Worm (Caenorhabditis elegans) whole organism, late embryonic: ENCODE measurements around the gene akap-1.

Source experiments
- C08G9.2 ChIP-seq: sonication (generic microtip); optimal IDR thresholded peaks from 2 replicates; lab custom pipeline; 2016; ENCODE audit warnings: mild to moderate bottlenecking, missing genetic modification characterization, moderate library complexity, missing compliant biosample characterization
- K02D7.2 ChIP-seq: sonication (generic microtip); optimal IDR thresholded peaks from 2 replicates; lab custom pipeline; 2017; ENCODE audit warnings: mild to moderate bottlenecking, missing genetic modification characterization, missing compliant biosample characterization
- T23F11.4 ChIP-seq: fragments of 200-800 bp; sonication (Bioruptor generic); optimal IDR thresholded peaks from 2 replicates; lab custom pipeline; 2018; ENCODE audit warnings: mild to moderate bottlenecking, missing genetic modification characterization, missing compliant biosample characterization
- ahr-1 ChIP-seq: sonication (generic microtip); optimal IDR thresholded peaks from 2 replicates; lab custom pipeline; 2016; ENCODE audit warnings: missing genetic modification characterization, missing compliant biosample characterization
- ama-1 ChIP-seq: fragments of 150-350 bp; optimal IDR thresholded peaks from 2 replicates; lab custom pipeline; 2014
- ceh-2 ChIP-seq: sonication (generic microtip); optimal IDR thresholded peaks from 2 replicates; lab custom pipeline; 2016; ENCODE audit warnings: missing genotype, missing genetic modification characterization, missing compliant biosample characterization
- ceh-22 ChIP-seq: sonication (generic microtip); optimal IDR thresholded peaks from 2 replicates; lab custom pipeline; 2017; ENCODE audit warnings: missing biosample characterization, missing genetic modification characterization
- ceh-24 ChIP-seq: sonication (generic microtip); optimal IDR thresholded peaks from 2 replicates; lab custom pipeline; 2016; ENCODE audit warnings: mild to moderate bottlenecking, missing genetic modification characterization, missing compliant biosample characterization
- ceh-30 ChIP-seq: fragments of 150-350 bp; optimal IDR thresholded peaks from 2 replicates; lab custom pipeline; 2014; ENCODE audit warnings: missing biosample characterization, missing genetic modification characterization
- ceh-31 ChIP-seq: sonication (generic microtip); optimal IDR thresholded peaks from 2 replicates; lab custom pipeline; 2016; ENCODE audit warnings: missing genetic modification characterization, missing compliant biosample characterization
- ceh-34 ChIP-seq: sonication (generic microtip); optimal IDR thresholded peaks from 2 replicates; lab custom pipeline; 2016; ENCODE audit warnings: mild to moderate bottlenecking, missing genetic modification characterization, missing compliant biosample characterization
- ceh-45 ChIP-seq: fragments of 200-800 bp; sonication (Bioruptor generic); IDR thresholded peaks from 2 replicates; pipeline ENCODE4 v1.3.6; 2022; ENCODE audit warnings: missing genetic modification reagents, missing genetic modification characterization, missing compliant biosample characterization
- che-1 ChIP-seq: sonication (generic microtip); optimal IDR thresholded peaks from 2 replicates; lab custom pipeline; 2016; ENCODE audit warnings: mild to moderate bottlenecking, missing genetic modification characterization, missing compliant biosample characterization
- elt-2 ChIP-seq: sonication (generic microtip); optimal IDR thresholded peaks from 2 replicates; lab custom pipeline; 2016; ENCODE audit warnings: missing genetic modification reagents, missing genetic modification characterization, missing compliant biosample characterization
- ets-4 ChIP-seq: sonication (generic microtip); optimal IDR thresholded peaks from 2 replicates; lab custom pipeline; 2016; ENCODE audit warnings: missing genetic modification characterization, missing compliant biosample characterization
- eyg-1 ChIP-seq: sonication (generic microtip); optimal IDR thresholded peaks from 2 replicates; lab custom pipeline; 2016; ENCODE audit warnings: missing genotype, missing genetic modification characterization, missing compliant biosample characterization
- fax-1 ChIP-seq: sonication (generic microtip); optimal IDR thresholded peaks from 2 replicates; lab custom pipeline; 2016; ENCODE audit warnings: missing genotype, missing genetic modification characterization, missing compliant biosample characterization
- fkh-6 ChIP-seq: sonication (generic microtip); optimal IDR thresholded peaks from 2 replicates; lab custom pipeline; 2016; ENCODE audit warnings: missing genetic modification characterization, missing compliant biosample characterization
- gmeb-2 ChIP-seq: sonication (generic microtip); optimal IDR thresholded peaks from 2 replicates; lab custom pipeline; 2016; ENCODE audit warnings: missing genetic modification characterization, inconsistent platforms, missing compliant biosample characterization
- hlh-13 ChIP-seq: fragments of 200-800 bp; sonication (Bioruptor generic); optimal IDR thresholded peaks from 2 replicates; lab custom pipeline; 2018; ENCODE audit warnings: mild to moderate bottlenecking, missing genetic modification characterization, missing compliant biosample characterization
- hlh-15 ChIP-seq: sonication (generic microtip); optimal IDR thresholded peaks from 2 replicates; lab custom pipeline; 2016; ENCODE audit warnings: missing genetic modification characterization, missing compliant biosample characterization
- madf-2 ChIP-seq: sonication (generic microtip); optimal IDR thresholded peaks from 2 replicates; lab custom pipeline; 2017; ENCODE audit warnings: missing genetic modification characterization, missing compliant biosample characterization
- mec-3 ChIP-seq: sonication (generic microtip); optimal IDR thresholded peaks from 2 replicates; lab custom pipeline; 2016; ENCODE audit warnings: borderline replicate concordance, missing genetic modification characterization, missing compliant biosample characterization
- nfya-1 ChIP-seq: sonication (generic microtip); optimal IDR thresholded peaks from 2 replicates; lab custom pipeline; 2017; ENCODE audit warnings: missing genetic modification characterization, mild to moderate bottlenecking, missing compliant biosample characterization, antibody characterized with exemption, moderate library complexity
- nhr-11 ChIP-seq: fragments of 150-350 bp; optimal IDR thresholded peaks from 2 replicates; lab custom pipeline; 2014; ENCODE audit warnings: missing biosample characterization, missing genetic modification characterization
- nhr-232 ChIP-seq: sonication (generic microtip); optimal IDR thresholded peaks from 2 replicates; lab custom pipeline; 2016; ENCODE audit warnings: missing genetic modification characterization, missing compliant biosample characterization
- odd-2 ChIP-seq: sonication (generic microtip); optimal IDR thresholded peaks from 2 replicates; lab custom pipeline; 2017; ENCODE audit warnings: antibody characterized with exemption, mild to moderate bottlenecking, missing genetic modification characterization, missing compliant biosample characterization
- pat-9 ChIP-seq: fragments of 200-800 bp; sonication (Bioruptor generic); optimal IDR thresholded peaks from 2 replicates; lab custom pipeline; 2018; ENCODE audit warnings: mild to moderate bottlenecking, missing genetic modification characterization, moderate library complexity, missing compliant biosample characterization
- pax-1 ChIP-seq: fragments of 150-350 bp; optimal IDR thresholded peaks from 2 replicates; lab custom pipeline; 2014; ENCODE audit warnings: missing biosample characterization, missing genetic modification characterization
- pha-4 ChIP-seq: fragments of 150-350 bp; optimal IDR thresholded peaks from 2 replicates; lab custom pipeline; 2018; ENCODE audit warnings: missing biosample characterization, missing genetic modification reagents, missing genetic modification characterization
- pqm-1 ChIP-seq: sonication (generic microtip); optimal IDR thresholded peaks from 2 replicates; lab custom pipeline; 2016; ENCODE audit warnings: missing genetic modification characterization, missing compliant biosample characterization
- rnt-1 ChIP-seq: sonication (generic microtip); optimal IDR thresholded peaks from 2 replicates; lab custom pipeline; 2016; ENCODE audit warnings: missing genetic modification characterization, missing compliant biosample characterization
- sdc-2 ChIP-seq: sonication (generic microtip); optimal IDR thresholded peaks from 2 replicates; lab custom pipeline; 2016; ENCODE audit warnings: missing genotype, missing genetic modification characterization, missing compliant biosample characterization
- sox-2 ChIP-seq: fragments of 200-800 bp; sonication (Bioruptor generic); IDR thresholded peaks from 2 replicates; pipeline ENCODE4 v1.3.6; 2022; ENCODE audit warnings: missing genetic modification reagents, missing genetic modification characterization, missing compliant biosample characterization
- tbx-7 ChIP-seq: sonication (generic microtip); optimal IDR thresholded peaks from 2 replicates; lab custom pipeline; 2016; ENCODE audit warnings: missing genotype, missing genetic modification characterization, missing compliant biosample characterization
- unc-3 ChIP-seq, 2 experiments: fragments of 200-800 bp in 1 of 2; sonication (Bioruptor generic) in 1 of 2; sonication (generic microtip) in 1 of 2; conservative IDR thresholded peaks in 1 of 2; optimal IDR thresholded peaks in 1 of 2; 2 replicates each; pipeline versions ENCODE4 v1.3.6 to Lab custom; 2016 to 2022; ENCODE audit warnings: missing compliant biosample characterization in 2 of 2, missing genetic modification characterization in 2 of 2, missing genetic modification reagents in 1 of 2
- unc-42 ChIP-seq: sonication (generic microtip); optimal IDR thresholded peaks from 2 replicates; lab custom pipeline; 2016; ENCODE audit warnings: missing genotype, missing genetic modification characterization, missing compliant biosample characterization
- unc-55 ChIP-seq: sonication (generic microtip); optimal IDR thresholded peaks from 2 replicates; lab custom pipeline; 2017; ENCODE audit warnings: missing biosample characterization, missing genetic modification reagents, missing genetic modification characterization
- unc-86 ChIP-seq: sonication (generic microtip); optimal IDR thresholded peaks from 2 replicates; lab custom pipeline; 2016; ENCODE audit warnings: missing genetic modification characterization, missing compliant biosample characterization

The akap-1 gene

ce11 chrIII:6389533-6389932, 36.3 kb downstream of the akap-1 start, which contains the start of gene C16A3.2:
TSS of gene C16A3.2 (plus strand) at chrIII:6389833.
- TF ChIP-seq pat-9 (tag; lab: Kevin White, UChicago) (no peak), ama-1 (lab: Kevin White, UChicago) (no peak), fkh-6 (no peak), ceh-31 (tag; lab: Kevin White, UChicago) (no peak), gmeb-2 (tag; lab: Kevin White, UChicago) (no peak), sdc-2 (tag; lab: Kevin White, UChicago) (no peak), ceh-24 (no peak), C08G9.2 (tag; lab: Kevin White, UChicago) (no peak)

DNA sequence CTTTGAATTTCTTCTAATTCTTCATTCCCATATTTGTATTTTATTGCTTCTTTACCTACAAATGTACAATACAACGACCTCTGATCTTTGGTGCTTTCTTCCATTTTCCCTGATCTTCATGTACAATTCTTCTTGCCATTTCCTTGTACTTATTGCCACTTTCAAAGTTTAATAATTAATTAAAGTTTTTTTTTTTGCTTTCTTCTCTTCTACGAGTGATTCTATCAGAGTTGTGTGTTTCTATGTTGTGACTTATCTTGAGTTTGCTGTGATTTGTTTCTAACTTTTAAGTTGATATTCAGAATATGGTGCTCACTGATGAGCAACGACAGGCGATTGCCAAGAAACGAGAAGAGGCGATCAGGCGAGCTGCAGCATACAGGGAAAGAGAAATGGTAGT, 37.5 kb downstream of the akap-1 start, which contains the start of gene smrc-1:
Gene smrc-1 (plus strand): TSS at position 301 of the 400 bp plus-strand sequence.
- TF ChIP-seq elt-2 (no peak), odd-2 (tag; lab: Kevin White, UChicago) (no peak), hlh-13 (GFP tag; lab: Kevin White, UChicago) (no peak), che-1 (tag; lab: Kevin White, UChicago) (no peak), fkh-6 (no peak), ahr-1 (tag; lab: Kevin White, UChicago) (no peak), nhr-232 (tag; lab: Kevin White, UChicago) (no peak), sox-2 (GFP tag; lab: Robert Waterston, UW) (no peak), eyg-1 (tag; lab: Kevin White, UChicago) (no peak), nhr-11 (tag; lab: Kevin White, UChicago) (no peak), hlh-15 (no peak), C08G9.2 (tag; lab: Kevin White, UChicago) (no peak), madf-2 (tag; lab: Kevin White, UChicago) (no peak)

DNA sequence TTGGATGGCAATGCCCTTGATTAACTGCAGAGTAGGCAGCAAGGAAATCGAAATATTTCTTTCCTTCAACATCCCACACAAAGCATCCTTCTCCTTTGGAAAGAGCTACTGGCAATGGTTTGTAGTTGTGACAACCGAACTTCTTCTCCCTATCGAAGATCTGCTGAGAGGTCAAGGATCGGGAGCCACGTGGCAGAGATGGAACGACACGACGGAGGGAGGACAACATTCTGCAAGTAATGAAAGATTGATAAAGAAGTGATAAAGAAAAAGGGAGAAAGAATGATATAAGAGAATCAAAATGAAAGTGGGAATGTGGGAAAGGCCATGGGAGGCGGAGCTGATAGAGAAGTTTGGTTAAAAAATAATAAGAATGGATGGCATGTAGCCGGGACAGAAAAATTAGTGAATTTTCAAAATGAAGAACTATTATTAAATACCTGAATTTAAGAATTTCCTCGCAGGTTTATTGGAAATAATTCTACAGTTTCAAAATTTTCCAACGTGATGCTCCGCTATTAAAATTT, 42.6 kb downstream of the akap-1 start, which contains the start of gene oatr-1:
Gene oatr-1 (minus strand): TSS at position 477 of the 527 bp plus-strand sequence.
- TF ChIP-seq ahr-1 (tag; lab: Kevin White, UChicago) (no peak), madf-2 (tag; lab: Kevin White, UChicago) (no peak), pat-9 (tag; lab: Kevin White, UChicago) (no peak), gmeb-2 (tag; lab: Kevin White, UChicago) (no peak), unc-42 (tag; lab: Kevin White, UChicago) (no peak), rnt-1 (tag; lab: Kevin White, UChicago) (no peak)

DNA sequence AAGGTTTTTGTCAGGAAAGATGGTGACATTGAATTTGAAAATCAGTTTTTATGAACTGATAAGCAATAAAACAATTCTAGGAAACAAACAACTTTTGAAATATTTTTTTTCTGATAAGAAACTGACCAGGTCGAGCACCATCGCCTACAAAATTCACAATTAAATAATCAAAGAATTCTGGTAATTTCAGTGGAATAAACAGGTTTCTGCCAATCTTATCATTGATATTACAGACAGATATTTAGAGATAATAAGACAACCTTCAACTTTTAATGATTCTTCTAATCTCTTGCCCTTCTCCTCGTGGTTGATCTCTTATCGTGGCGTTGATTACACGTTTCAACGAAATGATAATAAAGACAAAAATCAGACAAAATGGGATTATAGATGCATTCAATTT, 43.2 kb downstream of the akap-1 start:
- TF ChIP-seq ceh-2 (tag; lab: Kevin White, UChicago) (no peak), T23F11.4 (GFP tag; lab: Kevin White, UChicago) (no peak), elt-2 (peak; percentile 91)
- TF ChIP-seq, all 69 proteins: peak for 1

ce11 chrIII:6398124-6398523, 44.9 kb downstream of the akap-1 start:
- no peak for TF ChIP-seq mec-3
- TF ChIP-seq fkh-6, result no peak
- no peak for TF ChIP-seq unc-86 (tag; lab: Kevin White, UChicago)

DNA sequence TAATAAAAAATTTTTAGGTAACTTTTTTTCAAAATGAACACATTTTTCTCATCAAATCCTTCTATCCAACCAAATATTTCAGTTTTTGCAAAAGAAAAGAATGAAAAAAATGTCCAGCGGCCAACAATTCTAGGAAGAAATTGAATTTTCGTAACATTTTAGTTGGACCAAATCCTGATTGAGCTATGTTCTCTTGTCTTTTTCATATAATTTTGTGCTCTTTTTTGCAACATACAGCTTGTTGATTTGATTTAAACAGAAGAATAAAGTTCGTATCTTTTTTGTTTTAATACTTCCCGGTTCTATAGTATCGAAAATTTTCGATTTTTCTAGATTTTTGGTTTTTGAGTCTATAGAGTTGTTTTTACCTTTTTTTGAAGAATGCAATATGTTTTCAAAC, 46.2 kb downstream of the akap-1 start:
- no peak for TF ChIP-seq ets-4 (tag; lab: Kevin White, UChicago)
- TF ChIP-seq fax-1 (tag; lab: Kevin White, UChicago), result no peak
- TF ChIP-seq, all 69 proteins: peak for 0

- TF ChIP-seq K02D7.2 (no peak), elt-2 (no peak), ceh-30 (no peak), pqm-1 (tag; lab: Kevin White, UChicago) (no peak), fkh-6 (no peak), tbx-7 (tag; lab: Kevin White, UChicago) (no peak), unc-3 (GFP tag; conservative IDR thresholded peaks at IDR 0.05; lab: Robert Waterston, UW) (no peak), unc-3 (tag; optimal IDR thresholded peaks at IDR 0.05; lab: Kevin White, UChicago) (no peak), ceh-22 (tag; lab: Kevin White, UChicago) (no peak), nhr-11 (tag; lab: Kevin White, UChicago) (no peak), pha-4 (tag; lab: Kevin White, UChicago) (no peak), unc-42 (tag; lab: Kevin White, UChicago) (no peak), odd-2 (tag; lab: Kevin White, UChicago) (no peak), nfya-1 (tag; lab: Kevin White, UChicago) (peak; percentile 15), pax-1 (tag; lab: Kevin White, UChicago) (no peak), mec-3 (no peak), ceh-45 (GFP tag; lab: Robert Waterston, UW) (no peak), ceh-34 (no peak), rnt-1 (tag; lab: Kevin White, UChicago) (peak; percentile 57), unc-55 (GFP tag; lab: Kevin White, UChicago) (peak; percentile 89), ahr-1 (tag; lab: Kevin White, UChicago) (no peak)
These were observed 49.2 kb downstream of the akap-1 start for ce11 chrIII:6402346-6402745.
